Worm (Caenorhabditis elegans) whole organism, L3 larva: Measurements from ENCODE around the gene hst-3.2.
A peak's percentile ranks its signal among the peaks of the same experiment; 100 is the strongest.
"Not testable (repeated sequence)": the region's sequence is repeated elsewhere in the genome, so short reads cannot be mapped to it uniquely, and the experiment has no call there.

Source experiments
- R02D3.7 ChIP-seq: fragments of 150-350 bp; optimal IDR thresholded peaks from 2 replicates; lab custom pipeline; 2014; ENCODE audit warnings: missing biosample characterization, missing genetic modification characterization
- ZK546.5 ChIP-seq: sonication (generic microtip); optimal IDR thresholded peaks from 2 replicates; lab custom pipeline; 2017; ENCODE audit warnings: missing biosample characterization, missing genetic modification characterization
- aly-2 ChIP-seq: fragments of 150-350 bp; optimal IDR thresholded peaks from 2 replicates; lab custom pipeline; 2014; ENCODE audit warnings: missing biosample characterization, missing genetic modification characterization
- ama-1 ChIP-seq: fragments of 150-350 bp; optimal IDR thresholded peaks from 2 replicates; lab custom pipeline; 2018
- ceh-16 ChIP-seq: sonication (generic microtip); optimal IDR thresholded peaks from 2 replicates; lab custom pipeline; 2017; ENCODE audit warnings: missing biosample characterization, missing genetic modification characterization
- ceh-28 ChIP-seq: fragments of 150-350 bp; optimal IDR thresholded peaks from 2 replicates; lab custom pipeline; 2014; ENCODE audit warnings: missing biosample characterization, missing genetic modification reagents, missing genetic modification characterization
- ceh-82 ChIP-seq: fragments of 150-350 bp; optimal IDR thresholded peaks from 2 replicates; lab custom pipeline; 2014; ENCODE audit warnings: missing biosample characterization, missing genetic modification characterization
- ceh-9 ChIP-seq: sonication (generic microtip); optimal IDR thresholded peaks from 2 replicates; lab custom pipeline; 2018; ENCODE audit warnings: missing biosample characterization, missing genetic modification characterization
- daf-12 ChIP-seq: fragments of 150-350 bp; optimal IDR thresholded peaks from 2 replicates; lab custom pipeline; 2014; ENCODE audit warnings: missing biosample characterization, missing genetic modification reagents, missing genetic modification characterization
- egl-27 ChIP-seq: sonication (generic microtip); optimal IDR thresholded peaks from 4 replicates; lab custom pipeline; 2017; ENCODE audit warnings: missing biosample characterization, missing genetic modification reagents, missing genetic modification characterization
- egl-5 ChIP-seq: fragments of 150-350 bp; optimal IDR thresholded peaks from 2 replicates; lab custom pipeline; 2017; ENCODE audit warnings: missing biosample characterization, missing genetic modification reagents, missing genetic modification characterization, inconsistent platforms
- elt-1 ChIP-seq: fragments of 150-350 bp; optimal IDR thresholded peaks from 2 replicates; lab custom pipeline; 2014; ENCODE audit warnings: missing biosample characterization, missing genetic modification characterization
- elt-2 ChIP-seq: sonication (generic microtip); optimal IDR thresholded peaks from 2 replicates; lab custom pipeline; 2016; ENCODE audit warnings: missing genetic modification reagents, mild to moderate bottlenecking, missing genetic modification characterization, missing compliant biosample characterization
- elt-3 ChIP-seq, 3 experiments: fragments of 150-350 bp in 1 of 3; sonication (generic microtip) in 2 of 3; optimal IDR thresholded peaks; 2 replicates in 2 of 3; 4 replicates in 1 of 3; lab custom pipeline; 2014 to 2017; ENCODE audit warnings: missing biosample characterization in 3 of 3, missing genetic modification characterization in 3 of 3
- eor-1 ChIP-seq, 2 experiments: fragments of 150-350 bp; optimal IDR thresholded peaks; 2 replicates each; lab custom pipeline; 2014 to 2018; ENCODE audit warnings: missing biosample characterization in 2 of 2, missing genetic modification characterization in 2 of 2
- fkh-2 ChIP-seq: fragments of 150-350 bp; optimal IDR thresholded peaks from 2 replicates; lab custom pipeline; 2014; ENCODE audit warnings: missing biosample characterization, missing genetic modification reagents, missing genetic modification characterization
- fos-1 ChIP-seq: fragments of 150-350 bp; optimal IDR thresholded peaks from 2 replicates; lab custom pipeline; 2014; ENCODE audit warnings: missing biosample characterization, missing genetic modification characterization
- hmg-11 ChIP-seq: sonication (generic microtip); optimal IDR thresholded peaks from 2 replicates; lab custom pipeline; 2016; ENCODE audit warnings: missing genetic modification characterization, missing compliant biosample characterization
- jun-1 ChIP-seq: fragments of 150-350 bp; optimal IDR thresholded peaks from 2 replicates; lab custom pipeline; 2014; ENCODE audit warnings: missing biosample characterization, missing genetic modification reagents, missing genetic modification characterization
- lin-15B ChIP-seq: fragments of 150-350 bp; optimal IDR thresholded peaks from 2 replicates; lab custom pipeline; 2014; ENCODE audit warnings: missing biosample characterization, missing genetic modification characterization
- lin-39 ChIP-seq: fragments of 150-350 bp; optimal IDR thresholded peaks from 2 replicates; lab custom pipeline; 2018; ENCODE audit warnings: missing biosample characterization, missing genetic modification reagents, missing genetic modification characterization
- lsy-12 ChIP-seq: sonication (generic microtip); optimal IDR thresholded peaks from 2 replicates; lab custom pipeline; 2016; ENCODE audit warnings: mild to moderate bottlenecking, missing genetic modification characterization, missing compliant biosample characterization
- nfya-1 ChIP-seq: sonication (generic microtip); optimal IDR thresholded peaks from 2 replicates; lab custom pipeline; 2017; ENCODE audit warnings: missing genetic modification characterization, mild to moderate bottlenecking, missing compliant biosample characterization, antibody characterized with exemption, moderate library complexity; ENCODE audit not compliant: insufficient read depth
- nhr-11 ChIP-seq: fragments of 150-350 bp; optimal IDR thresholded peaks from 2 replicates; lab custom pipeline; 2014; ENCODE audit warnings: missing biosample characterization, missing genetic modification characterization
- nhr-12 ChIP-seq: fragments of 150-350 bp; optimal IDR thresholded peaks from 2 replicates; lab custom pipeline; 2014; ENCODE audit warnings: missing biosample characterization, missing genetic modification characterization
- nhr-23 ChIP-seq: fragments of 150-350 bp; optimal IDR thresholded peaks from 2 replicates; lab custom pipeline; 2014; ENCODE audit warnings: missing biosample characterization, missing genetic modification reagents, missing genetic modification characterization
- nhr-237 ChIP-seq: fragments of 150-350 bp; optimal IDR thresholded peaks from 2 replicates; lab custom pipeline; 2014; ENCODE audit warnings: missing biosample characterization, missing genetic modification characterization
- nhr-25 ChIP-seq: sonication (generic microtip); optimal IDR thresholded peaks from 2 replicates; lab custom pipeline; 2017; ENCODE audit warnings: missing biosample characterization, missing genetic modification characterization
- nhr-28 ChIP-seq: fragments of 150-350 bp; optimal IDR thresholded peaks from 2 replicates; lab custom pipeline; 2014; ENCODE audit warnings: missing biosample characterization, missing genetic modification characterization
- nhr-43 ChIP-seq: sonication (generic microtip); optimal IDR thresholded peaks from 2 replicates; lab custom pipeline; 2016; ENCODE audit warnings: mild to moderate bottlenecking, missing genetic modification characterization, missing compliant biosample characterization; ENCODE audit not compliant: poor library complexity, severe bottlenecking
- nhr-67 ChIP-seq: fragments of 150-350 bp; optimal IDR thresholded peaks from 2 replicates; lab custom pipeline; 2014; ENCODE audit warnings: missing biosample characterization, missing genetic modification characterization
- nhr-76 ChIP-seq: fragments of 150-350 bp; sonication (generic microtip); optimal IDR thresholded peaks from 5 replicates; lab custom pipeline; 2014; ENCODE audit warnings: missing biosample characterization, missing genetic modification characterization
- nhr-77 ChIP-seq: fragments of 150-350 bp; optimal IDR thresholded peaks from 2 replicates; lab custom pipeline; 2014; ENCODE audit warnings: missing biosample characterization, missing genetic modification characterization
- pha-4 ChIP-seq: fragments of 150-350 bp; optimal IDR thresholded peaks from 2 replicates; lab custom pipeline; 2014; ENCODE audit warnings: missing biosample characterization, missing genetic modification reagents, missing genetic modification characterization
- pqm-1 ChIP-seq: fragments of 150-350 bp; optimal IDR thresholded peaks from 2 replicates; lab custom pipeline; 2017; ENCODE audit warnings: missing biosample characterization, missing genetic modification characterization, inconsistent platforms
- sea-2 ChIP-seq: fragments of 150-350 bp; sonication (generic microtip); optimal IDR thresholded peaks from 4 replicates; lab custom pipeline; 2014; ENCODE audit warnings: missing biosample characterization, missing genetic modification reagents, missing genetic modification characterization
- skn-1 ChIP-seq: fragments of 150-350 bp; optimal IDR thresholded peaks from 2 replicates; lab custom pipeline; 2014; ENCODE audit warnings: missing biosample characterization, missing genetic modification characterization
- snpc-4 ChIP-seq: fragments of 150-350 bp; optimal IDR thresholded peaks from 2 replicates; lab custom pipeline; 2014; ENCODE audit warnings: missing biosample characterization, missing genetic modification characterization
- tbx-2 ChIP-seq: sonication (generic microtip); optimal IDR thresholded peaks from 2 replicates; lab custom pipeline; 2016; ENCODE audit warnings: mild to moderate bottlenecking, missing genetic modification characterization, missing compliant biosample characterization
- unc-39 ChIP-seq: sonication (generic microtip); optimal IDR thresholded peaks from 4 replicates; lab custom pipeline; 2017; ENCODE audit warnings: missing biosample characterization, missing genetic modification characterization
- unc-62 ChIP-seq: fragments of 150-350 bp; sonication (generic microtip); optimal IDR thresholded peaks from 4 replicates; lab custom pipeline; 2014; ENCODE audit warnings: missing biosample characterization, missing genetic modification reagents, missing genetic modification characterization
- zag-1 ChIP-seq: fragments of 150-350 bp; optimal IDR thresholded peaks from 2 replicates; lab custom pipeline; 2014; ENCODE audit warnings: missing biosample characterization, missing genetic modification characterization
- ztf-11 ChIP-seq: fragments of 150-350 bp; optimal IDR thresholded peaks from 2 replicates; lab custom pipeline; 2014; ENCODE audit warnings: missing biosample characterization, missing genetic modification characterization
- ztf-4 ChIP-seq: fragments of 150-350 bp; optimal IDR thresholded peaks from 2 replicates; lab custom pipeline; 2014; ENCODE audit warnings: missing biosample characterization, missing genetic modification characterization

hst-3.2 gene

ce11 chrX:2894273-2894672 is 29.5 kb downstream of the hst-3.2 start, which contains the start of gene B0410.1:
B0410.1 (plus strand) TSS chrX:2894573.
- not testable (repeated sequence) for TF ChIP-seq unc-39 (tag; lab: Kevin White, UChicago); pqm-1 (tag; lab: Kevin White, UChicago); egl-27

ce11 chrX:2893026-2893662 is 30.6 kb downstream of the hst-3.2 start:
- TF ChIP-seq nhr-67 (tag; lab: Kevin White, UChicago) = no peak
- no peak for TF ChIP-seq elt-2
- no peak for TF ChIP-seq nfya-1
- no peak for TF ChIP-seq ama-1 (lab: Kevin White, UChicago)
- TF ChIP-seq nhr-23 (tag; lab: Kevin White, UChicago) = peak; percentile 81
- TF ChIP-seq tbx-2 (tag; lab: Kevin White, UChicago) = peak; percentile 38
- peak; percentile 70 for TF ChIP-seq nhr-43 (tag; lab: Kevin White, UChicago)

ce11 chrX:2891879-2892278 is 31.9 kb downstream of the hst-3.2 start:
- TF ChIP-seq egl-5 (tag; lab: Kevin White, UChicago) = no peak
- no peak for TF ChIP-seq nhr-12
- TF ChIP-seq lin-15B (tag; lab: Kevin White, UChicago) = no peak
- peak; percentile 92 for TF ChIP-seq snpc-4 (tag; lab: Kevin White, UChicago)

DNA sequence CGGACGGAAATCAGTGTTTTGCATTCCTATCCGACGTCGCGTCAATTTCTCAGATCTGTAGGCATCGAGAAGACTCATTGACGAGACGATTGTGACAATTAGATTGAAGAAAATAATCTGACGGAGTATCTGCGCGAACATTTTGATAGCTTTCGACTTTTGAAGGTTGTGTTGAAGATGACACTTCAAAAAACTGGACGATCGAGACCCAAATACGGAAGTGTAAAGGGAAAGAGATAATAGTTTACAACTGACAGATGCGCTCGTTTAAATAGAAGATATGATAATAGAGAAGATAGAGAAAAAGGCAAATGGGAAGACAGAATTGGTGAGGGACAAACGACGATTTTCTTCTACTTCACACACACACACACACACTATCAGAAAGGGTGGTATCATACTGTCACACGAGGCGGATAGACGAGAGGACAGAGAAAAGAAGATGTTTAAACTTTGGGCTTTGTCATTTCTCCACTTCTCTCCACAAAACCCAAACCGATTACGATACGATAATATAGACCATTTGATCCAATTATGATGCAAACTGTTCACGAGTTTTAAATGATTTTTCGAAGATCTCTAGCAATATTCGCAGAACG is 32.5 kb downstream of the hst-3.2 start, which contains the start of gene B0410.3:
Gene B0410.3 (minus strand): TSS at position 351 of the 599 bp plus-strand sequence.
- TF ChIP-seq nhr-28 (tag; lab: Kevin White, UChicago) (no peak), nhr-11 (no peak), R02D3.7 (tag; lab: Kevin White, UChicago) (no peak), lin-15B (tag; lab: Kevin White, UChicago) (no peak), nhr-237 (no peak), ztf-11 (tag; lab: Kevin White, UChicago) (no peak), ceh-28 (tag; lab: Kevin White, UChicago) (peak; percentile 55), sea-2 (GFP tag; lab: Kevin White, UChicago) (no peak), nhr-23 (tag; lab: Kevin White, UChicago) (peak; percentile 95), ztf-4 (no peak), egl-27 (no peak), skn-1 (tag; lab: Kevin White, UChicago) (no peak), egl-5 (tag; lab: Kevin White, UChicago) (no peak), ama-1 (lab: Kevin White, UChicago) (peak; percentile 89), tbx-2 (tag; lab: Kevin White, UChicago) (peak; percentile 35), nhr-25 (tag; lab: Kevin White, UChicago) (peak; percentile 89), aly-2 (tag; lab: Kevin White, UChicago) (no peak), nfya-1 (peak; percentile 10), daf-12 (tag; lab: Kevin White, UChicago) (no peak), ceh-16 (tag; lab: Kevin White, UChicago) (no peak), elt-2 (no peak), nhr-43 (tag; lab: Kevin White, UChicago) (peak; percentile 96), pqm-1 (tag; lab: Kevin White, UChicago) (no peak), unc-62 (peak; percentile 67), hmg-11 (tag; lab: Kevin White, UChicago) (no peak), pha-4 (tag; lab: Kevin White, UChicago) (no peak), lin-39 (no peak), unc-39 (tag; lab: Kevin White, UChicago) (no peak), snpc-4 (tag; lab: Kevin White, UChicago) (no peak), eor-1 (tag; optimal IDR thresholded peaks at IDR 0.05; lab: Kevin White, UChicago) (no peak), ZK546.5 (tag; lab: Kevin White, UChicago) (no peak), fkh-2 (tag; lab: Kevin White, UChicago) (no peak), nhr-67 (tag; lab: Kevin White, UChicago) (no peak), jun-1 (tag; lab: Kevin White, UChicago) (no peak), nhr-76 (peak; percentile 8), fos-1 (peak; percentile 60), nhr-77 (tag; lab: Kevin White, UChicago) (no peak), lsy-12 (tag; lab: Kevin White, UChicago) (no peak), nhr-12 (no peak), ceh-9 (no peak), elt-3 (tag; optimal IDR thresholded peaks at IDR 0.05; lab: Kevin White, UChicago) (peak; percentile 64 to 84 (median 74)), elt-1 (tag; lab: Kevin White, UChicago) (peak; percentile 76), zag-1 (tag; lab: Kevin White, UChicago) (no peak), ceh-82 (tag; lab: Kevin White, UChicago) (no peak)
